1 fruit fly cellular context compared by ENCODE assay signal in genomic region chr3L:21509488-21510122, dm6.
TF ChIP-seq lines count a peak whose summit lies in the region.

No protein-coding gene starts in this region.

TF ChIP-seq in whole organism, embryonic, 481 proteins besides CTCF, POLR2A, EP300 and RAD21 (continued from another document):
- TF ChIP-seq lbe (GFP tag; optimal IDR thresholded peaks at IDR 0.05; lab: Kevin White, UChicago): no peak
- peak; percentile 62 for TF ChIP-seq CG11504 (tag; optimal IDR thresholded peaks at IDR 0.05; lab: Kevin White, UChicago)
- peak; percentile 5 for TF ChIP-seq CG18476 (GFP tag; optimal IDR thresholded peaks at IDR 0.05; lab: Kevin White, UChicago)
- TF ChIP-seq vvl (GFP tag; IDR thresholded peaks at IDR 0.05; lab: Robert Waterston, UW): peak; percentile 61
- peak; percentile 13 for TF ChIP-seq caup (GFP tag; optimal IDR thresholded peaks at IDR 0.05; lab: Kevin White, UChicago; ENCODE audit: severe bottlenecking)
- no peak for TF ChIP-seq wdn (GFP tag; IDR thresholded peaks at IDR 0.05; lab: Robert Waterston, UW)
- peak; percentile 39 for TF ChIP-seq ind (GFP tag; optimal IDR thresholded peaks at IDR 0.05; lab: Kevin White, UChicago)
- TF ChIP-seq CG15073 (GFP tag; optimal IDR thresholded peaks at IDR 0.05; lab: Kevin White, UChicago): no peak
- no peak for TF ChIP-seq CkIIα-i1 (GFP tag; IDR thresholded peaks at IDR 0.05; lab: Robert Waterston, UW)
- peak; percentile 30 for TF ChIP-seq Sox100B (GFP tag; optimal IDR thresholded peaks at IDR 0.05; lab: Kevin White, UChicago)
- TF ChIP-seq cad (GFP tag; optimal IDR thresholded peaks at IDR 0.05; lab: Kevin White, UChicago): no peak
- peak; percentile 51 for TF ChIP-seq CG7556 (GFP tag; optimal IDR thresholded peaks at IDR 0.05; lab: Kevin White, UChicago)
- no peak for TF ChIP-seq gsb (GFP tag; IDR thresholded peaks at IDR 0.05; lab: Robert Waterston, UW)
- TF ChIP-seq bsh (GFP tag; optimal IDR thresholded peaks at IDR 0.05; lab: Kevin White, UChicago): peak in 1 of 2 experiments; percentile 53
